Fruit fly (Drosophila melanogaster): ENCODE results near the gene rdo.

The rdo gene

dm6 chr2L:18011375-18011774 lies 805 bp upstream of the rdo start, which contains the start of gene elfless:
Gene elfless, minus strand, starts transcription at chr2L:18011475.
- no peak for TF ChIP-seq noc (tag; optimal IDR thresholded peaks at IDR 0.05)

- TF ChIP-seq noc (tag; optimal IDR thresholded peaks at IDR 0.05): no peak
Observed at dm6 chr2L:18032741-18033140, 20.6 kb downstream of the rdo start.

- TF ChIP-seq noc (tag; optimal IDR thresholded peaks at IDR 0.05): no peak
Observed at dm6 chr2L:18067266-18067665, 55.1 kb downstream of the rdo start.

dm6 chr2L:18077969-18078368 lies 65.8 kb downstream of the rdo start, which contains the start of gene Arr1:
Gene Arr1, plus strand, starts transcription at chr2L:18078269.
- no peak for TF ChIP-seq noc (tag; optimal IDR thresholded peaks at IDR 0.05)

- TF ChIP-seq noc (tag; optimal IDR thresholded peaks at IDR 0.05): no peak
Observed at dm6 chr2L:18081328-18081727, 69.1 kb downstream of the rdo start, which contains the start of gene ninaD. Gene ninaD, plus strand, starts transcription at chr2L:18081628.

dm6 chr2L:18083956-18084355 lies 71.8 kb downstream of the rdo start, which contains the start of gene CG31741:
Gene CG31741, plus strand, starts transcription at chr2L:18084256.
- TF ChIP-seq noc (tag; optimal IDR thresholded peaks at IDR 0.05): no peak

dm6 chr2L:18091705-18092104 lies 79.5 kb downstream of the rdo start:
- TF ChIP-seq noc (tag; optimal IDR thresholded peaks at IDR 0.05): no peak

- no peak for TF ChIP-seq noc (tag; optimal IDR thresholded peaks at IDR 0.05)
Observed at dm6 chr2L:18092156-18092555, 80.0 kb downstream of the rdo start, which contains the start of gene CG15153. Gene CG15153, minus strand, starts transcription at chr2L:18092256.

dm6 chr2L:18096268-18096667 lies 84.1 kb downstream of the rdo start, which contains the start of gene Slc25A46b:
Gene Slc25A46b, plus strand, starts transcription at chr2L:18096568.
- TF ChIP-seq noc (tag; optimal IDR thresholded peaks at IDR 0.05): no peak

- TF ChIP-seq noc (tag; optimal IDR thresholded peaks at IDR 0.05): no peak
Observed at dm6 chr2L:18112435-18112834, 100.3 kb downstream of the rdo start.

dm6 chr2L:18113079-18113478 lies 100.9 kb downstream of the rdo start, which contains the start of gene CG44476:
Gene CG44476, minus strand, starts transcription at chr2L:18113179.
- TF ChIP-seq noc (tag; optimal IDR thresholded peaks at IDR 0.05): no peak

- peak; percentile 6 for TF ChIP-seq noc (tag; optimal IDR thresholded peaks at IDR 0.05)
Observed at dm6 chr2L:18114176-18114703, 102.1 kb downstream of the rdo start, which contains the start of gene CG15152. Gene CG15152, plus strand, starts transcription at chr2L:18114547.

dm6 chr2L:18115104-18115503 lies 102.9 kb downstream of the rdo start:
- TF ChIP-seq noc (tag; optimal IDR thresholded peaks at IDR 0.05): no peak

- TF ChIP-seq noc (tag; optimal IDR thresholded peaks at IDR 0.05): peak; percentile 18
Observed at dm6 chr2L:18119643-18120042, 107.5 kb downstream of the rdo start, which contains the start of gene CG5758. Gene CG5758, plus strand, starts transcription at chr2L:18119995.
